Worm (Caenorhabditis elegans): Measurements from ENCODE around the gene bcl-11.

The bcl-11 gene

DNA sequence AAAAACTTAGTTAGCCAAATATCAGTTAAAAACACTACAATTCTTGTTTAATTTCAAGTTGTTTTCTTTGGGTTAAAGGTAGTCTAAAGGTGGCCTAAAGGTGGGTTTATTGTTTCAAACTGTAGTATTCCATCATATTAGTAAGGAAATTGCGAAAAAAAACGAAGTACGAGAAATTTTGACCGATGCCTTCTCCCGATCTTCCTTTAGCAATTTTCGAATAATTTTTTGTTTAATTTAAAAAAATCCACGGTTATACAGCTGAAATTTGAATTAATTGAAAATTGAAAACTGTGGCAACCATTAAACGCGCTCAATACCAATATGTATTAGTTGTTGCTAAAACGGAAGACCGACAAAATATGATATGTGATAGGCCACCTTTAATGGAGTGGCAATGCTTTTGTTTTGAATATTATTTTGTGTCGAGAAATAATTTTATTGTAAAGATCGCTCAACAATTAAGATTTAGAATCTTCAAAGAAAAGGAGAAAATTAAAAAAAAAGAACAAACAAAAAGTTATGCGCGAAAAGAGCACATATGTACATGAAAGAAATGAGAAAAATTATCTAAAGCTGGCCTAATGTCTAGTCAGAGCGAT, 45.2 kb downstream of the bcl-11 start (continued):
- TF ChIP-seq ceh-34 (tag; optimal IDR thresholded peaks at IDR 0.05) (no peak), ceh-24 (tag; optimal IDR thresholded peaks at IDR 0.05) (no peak)

ce11 chrV:6407587-6407986, 51.8 kb downstream of the bcl-11 start:
- TF ChIP-seq rnt-1 (tag; optimal IDR thresholded peaks at IDR 0.05) (no peak), elt-2 (tag; optimal IDR thresholded peaks at IDR 0.05) (peak; percentile 13)

ce11 chrV:6408733-6409227, 53.0 kb downstream of the bcl-11 start, which contains the start of gene bcf-1:
bcf-1 (minus strand) TSS chrV:6408783.
- no peak for TF ChIP-seq lin-11 (tag; optimal IDR thresholded peaks at IDR 0.05)

DNA sequence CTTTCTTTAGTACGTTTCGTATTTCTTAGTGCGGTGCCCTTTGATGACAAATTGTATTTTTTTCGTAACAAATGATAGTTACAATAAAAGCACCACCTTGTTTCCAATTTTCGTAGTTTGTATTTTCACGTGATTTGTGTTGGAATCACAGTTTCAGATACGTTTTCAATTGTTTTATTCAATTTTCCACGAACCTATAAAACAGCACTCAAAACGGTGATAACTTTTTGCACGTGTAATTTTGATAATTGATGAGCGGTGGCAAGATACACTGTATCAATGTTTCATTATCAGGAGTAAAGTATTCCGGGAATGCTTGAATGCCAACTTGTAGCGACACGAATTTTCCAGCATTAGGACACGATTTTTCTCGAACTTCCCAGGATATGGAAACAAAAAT, 55.3 kb downstream of the bcl-11 start:
- TF ChIP-seq ceh-45 (GFP tag; IDR thresholded peaks at IDR 0.05), result no peak
- TF ChIP-seq npax-4 (tag; optimal IDR thresholded peaks at IDR 0.05), result no peak
- no peak for TF ChIP-seq ceh-19 (GFP tag; optimal IDR thresholded peaks at IDR 0.05)
- peak; percentile 24 for TF ChIP-seq elt-2 (tag; optimal IDR thresholded peaks at IDR 0.05)
- TF ChIP-seq syd-9 (tag; optimal IDR thresholded peaks at IDR 0.05), result no peak
